Fruit fly (Drosophila melanogaster) whole organism, embryonic: Measurements from ENCODE around the gene CG13700.

Source experiments
- Aef1 ChIP-seq: fragments of 200-800 bp; sonication (Bioruptor generic); IDR thresholded peaks from 3 replicates; pipeline ENCODE4 v1.3.6; 2022; ENCODE audit warnings: missing biosample characterization, missing genetic modification characterization
- CG10979 ChIP-seq: fragments of 200-800 bp; sonication (Bioruptor generic); optimal IDR thresholded peaks from 2 replicates; lab custom pipeline; 2018; ENCODE audit warnings: missing biosample characterization, mild to moderate bottlenecking, missing genetic modification characterization, moderate library complexity
- CG13624 ChIP-seq: fragments of 200-800 bp; sonication (Bioruptor generic); optimal IDR thresholded peaks from 2 replicates; lab custom pipeline; 2016; ENCODE audit warnings: missing biosample characterization, missing genetic modification characterization
- CG15479 ChIP-seq: fragments of 200-800 bp; sonication (Bioruptor generic); optimal IDR thresholded peaks from 3 replicates; lab custom pipeline; 2019; ENCODE audit warnings: missing biosample characterization, mild to moderate bottlenecking, missing genetic modification characterization, moderate library complexity
- CG1603 ChIP-seq: fragments of 200-800 bp; sonication (Bioruptor generic); optimal IDR thresholded peaks from 2 replicates; lab custom pipeline; 2019; ENCODE audit warnings: missing biosample characterization, mild to moderate bottlenecking, missing genetic modification characterization, moderate library complexity
- CG1792 ChIP-seq: fragments of 200-800 bp; sonication (Bioruptor generic); optimal IDR thresholded peaks from 2 replicates; lab custom pipeline; 2016; ENCODE audit warnings: missing biosample characterization, missing genetic modification characterization
- CG3407 ChIP-seq: fragments of 200-800 bp; sonication (Bioruptor generic); optimal IDR thresholded peaks from 2 replicates; lab custom pipeline; 2018; ENCODE audit warnings: missing biosample characterization, mild to moderate bottlenecking, missing genetic modification characterization
- CG4360 ChIP-seq: fragments of 200-800 bp; sonication (Bioruptor generic); IDR thresholded peaks from 2 replicates; pipeline ENCODE4 v1.3.6; 2022; ENCODE audit warnings: missing biosample characterization, missing genetic modification characterization
- CG8281 ChIP-seq: fragments of 200-800 bp; sonication (Bioruptor generic); optimal IDR thresholded peaks from 2 replicates; lab custom pipeline; 2018; ENCODE audit warnings: missing biosample characterization, mild to moderate bottlenecking, missing genetic modification characterization, moderate library complexity
- CG9727 ChIP-seq: fragments of 200-800 bp; sonication (Bioruptor generic); optimal IDR thresholded peaks from 3 replicates; lab custom pipeline; 2017; ENCODE audit warnings: missing biosample characterization, mild to moderate bottlenecking, missing genetic modification characterization
- CHES-1-like ChIP-seq: fragments of 200-800 bp; sonication (Bioruptor generic); optimal IDR thresholded peaks from 2 replicates; lab custom pipeline; 2016; ENCODE audit warnings: missing biosample characterization, missing genetic modification characterization
- CTCF ChIP-seq: fragments of 200-800 bp; sonication (Bioruptor generic); optimal IDR thresholded peaks from 2 replicates; lab custom pipeline; 2017; ENCODE audit warnings: missing biosample characterization, mild to moderate bottlenecking, missing genetic modification characterization, moderate library complexity
- Chrac-16 ChIP-seq: fragments of 200-800 bp; sonication (Bioruptor generic); optimal IDR thresholded peaks from 3 replicates; lab custom pipeline; 2016; ENCODE audit warnings: missing biosample characterization, missing genetic modification characterization
- D ChIP-seq, 2 experiments: fragments of 200-800 bp in 1 of 2; fragments of >200 bp in 1 of 2; sonication (Bioruptor generic) in 1 of 2; optimal IDR thresholded peaks; 2 replicates in 1 of 2; 3 replicates in 1 of 2; lab custom pipeline; 2017; ENCODE audit warnings: mild to moderate bottlenecking in 1 of 2, missing biosample characterization in 1 of 2, missing genetic modification characterization in 1 of 2, missing genetic modification reagents in 1 of 2
- Elba2 ChIP-seq: fragments of 200-800 bp; sonication (Bioruptor generic); optimal IDR thresholded peaks from 3 replicates; lab custom pipeline; 2016; ENCODE audit warnings: missing biosample characterization, missing genetic modification characterization
- Ets65A ChIP-seq: fragments of 200-800 bp; sonication (Bioruptor generic); peaks from one replicate; lab custom pipeline; 2016; ENCODE audit warnings: missing biosample characterization, missing genetic modification characterization
- Ets97D ChIP-seq: fragments of 200-800 bp; sonication (Bioruptor generic); optimal IDR thresholded peaks from 3 replicates; lab custom pipeline; 2016; ENCODE audit warnings: missing biosample characterization, missing genetic modification characterization
- Hey ChIP-seq: fragments of 200-800 bp; sonication (Bioruptor generic); optimal IDR thresholded peaks from 3 replicates; lab custom pipeline; 2018; ENCODE audit warnings: missing biosample characterization, mild to moderate bottlenecking, missing genetic modification characterization
- Kr ChIP-seq: fragments of 200-800 bp; sonication (Bioruptor generic); optimal IDR thresholded peaks from 2 replicates; lab custom pipeline; 2017; ENCODE audit warnings: missing biosample characterization, mild to moderate bottlenecking, missing genetic modification characterization
- Sin3A ChIP-seq: fragments of >200 bp; optimal IDR thresholded peaks from 2 replicates; lab custom pipeline; 2018
- Trl ChIP-seq, 3 experiments: fragments of >200 bp in 2 of 3; fragments of 200-800 bp in 1 of 3; sonication (Bioruptor generic) in 1 of 3; optimal IDR thresholded peaks; 2 replicates in 1 of 3; 3 replicates in 2 of 3; lab custom pipeline; 2016 to 2017; ENCODE audit warnings: missing biosample characterization in 1 of 3, missing genetic modification characterization in 1 of 3
- Usf ChIP-seq: fragments of 200-800 bp; sonication (Bioruptor generic); optimal IDR thresholded peaks from 2 replicates; lab custom pipeline; 2017; ENCODE audit warnings: missing genotype, missing biosample characterization, missing genetic modification characterization
- ab ChIP-seq: fragments of 200-800 bp; sonication (Bioruptor generic); optimal IDR thresholded peaks from 2 replicates; lab custom pipeline; 2016; ENCODE audit warnings: missing biosample characterization, missing genetic modification characterization
- bbx ChIP-seq: fragments of 200-800 bp; sonication (Bioruptor generic); IDR thresholded peaks from 2 replicates; pipeline ENCODE4 v1.3.6; 2022; ENCODE audit warnings: missing biosample characterization, missing genetic modification characterization; ENCODE audit not compliant: partially characterized antibody
- bsh ChIP-seq, 2 experiments: fragments of 200-800 bp; sonication (Bioruptor generic); optimal IDR thresholded peaks; 2 replicates each; lab custom pipeline; 2017 to 2018; ENCODE audit warnings: mild to moderate bottlenecking in 2 of 2, missing biosample characterization in 2 of 2, missing genetic modification characterization in 2 of 2, moderate library complexity in 1 of 2
- cad ChIP-seq: fragments of >200 bp; optimal IDR thresholded peaks from 2 replicates; lab custom pipeline; 2017; ENCODE audit warnings: missing biosample characterization, missing genetic modification characterization
- chinmo ChIP-seq: fragments of 200-800 bp; sonication (Bioruptor generic); IDR thresholded peaks from 4 replicates; pipeline ENCODE4 v1.3.6; 2022; ENCODE audit warnings: missing biosample characterization, missing genetic modification characterization; ENCODE audit not compliant: partially characterized antibody
- corto ChIP-seq: fragments of 200-800 bp; sonication (Bioruptor generic); optimal IDR thresholded peaks from 2 replicates; lab custom pipeline; 2016; ENCODE audit warnings: missing biosample characterization, mild to moderate bottlenecking, missing genetic modification characterization, moderate library complexity
- gcm2 ChIP-seq: fragments of 200-800 bp; sonication (Bioruptor generic); optimal IDR thresholded peaks from 2 replicates; lab custom pipeline; 2016; ENCODE audit warnings: missing biosample characterization, missing genetic modification characterization
- gsb-n ChIP-seq: fragments of 200-800 bp; sonication (Bioruptor generic); optimal IDR thresholded peaks from 3 replicates; lab custom pipeline; 2018; ENCODE audit warnings: missing biosample characterization, mild to moderate bottlenecking, missing genetic modification characterization
- ind ChIP-seq: fragments of 200-800 bp; sonication (Bioruptor generic); optimal IDR thresholded peaks from 3 replicates; lab custom pipeline; 2016; ENCODE audit warnings: missing biosample characterization, missing genetic modification characterization
- insv ChIP-seq, 2 experiments: fragments of 200-800 bp; sonication (Bioruptor generic); optimal IDR thresholded peaks; 3 replicates each; lab custom pipeline; 2016 to 2018; ENCODE audit warnings: missing biosample characterization in 2 of 2, missing genetic modification characterization in 2 of 2
- inv ChIP-seq: fragments of 200-800 bp; sonication (Bioruptor generic); IDR thresholded peaks from 2 replicates; pipeline ENCODE4 v1.3.6; 2022; ENCODE audit warnings: missing biosample characterization, missing genetic modification characterization; ENCODE audit not compliant: partially characterized antibody
- klu ChIP-seq: fragments of 200-800 bp; sonication (Bioruptor generic); IDR thresholded peaks from 2 replicates; pipeline ENCODE4 v1.3.6; 2022; ENCODE audit warnings: missing biosample characterization, missing genetic modification characterization
- nerfin-1 ChIP-seq: fragments of 200-800 bp; sonication (Bioruptor generic); optimal IDR thresholded peaks from 3 replicates; lab custom pipeline; 2019; ENCODE audit warnings: missing biosample characterization, mild to moderate bottlenecking, missing genetic modification characterization, moderate library complexity
- nmo ChIP-seq: fragments of 200-800 bp; sonication (Bioruptor generic); optimal IDR thresholded peaks from 2 replicates; lab custom pipeline; 2018; ENCODE audit warnings: missing biosample characterization, mild to moderate bottlenecking, missing genetic modification characterization, moderate library complexity
- oc ChIP-seq: fragments of 200-800 bp; sonication (Bioruptor generic); optimal IDR thresholded peaks from 2 replicates; lab custom pipeline; 2018; ENCODE audit warnings: missing biosample characterization, mild to moderate bottlenecking, missing genetic modification characterization, moderate library complexity
- pfk ChIP-seq: fragments of 200-800 bp; sonication (Bioruptor generic); optimal IDR thresholded peaks from 2 replicates; lab custom pipeline; 2018; ENCODE audit warnings: missing biosample characterization, mild to moderate bottlenecking, missing genetic modification characterization, moderate library complexity
- pros ChIP-seq: fragments of 200-800 bp; sonication (Bioruptor generic); optimal IDR thresholded peaks from 3 replicates; lab custom pipeline; 2019; ENCODE audit warnings: missing biosample characterization, mild to moderate bottlenecking, missing genetic modification characterization, moderate library complexity
- sqz ChIP-seq: fragments of 200-800 bp; sonication (Bioruptor generic); optimal IDR thresholded peaks from 3 replicates; lab custom pipeline; 2018; ENCODE audit warnings: missing biosample characterization, mild to moderate bottlenecking, missing genetic modification characterization
- sug ChIP-seq: fragments of 200-800 bp; optimal IDR thresholded peaks from 2 replicates; lab custom pipeline; 2019; ENCODE audit warnings: missing biosample characterization, mild to moderate bottlenecking, missing genetic modification characterization, moderate library complexity
- tll ChIP-seq, 2 experiments: fragments of 200-800 bp in 1 of 2; fragments of >200 bp in 1 of 2; sonication (Bioruptor generic) in 1 of 2; optimal IDR thresholded peaks; 2 replicates each; lab custom pipeline; 2017 to 2019; ENCODE audit warnings: missing biosample characterization in 2 of 2, missing genetic modification characterization in 2 of 2, mild to moderate bottlenecking in 1 of 2, moderate library complexity in 1 of 2
- twi ChIP-seq: fragments of 200-800 bp; optimal IDR thresholded peaks from 2 replicates; lab custom pipeline; 2019; ENCODE audit warnings: missing biosample characterization, mild to moderate bottlenecking, missing genetic modification characterization, moderate library complexity
- zen ChIP-seq: fragments of 200-800 bp; sonication (Bioruptor generic); optimal IDR thresholded peaks from 3 replicates; lab custom pipeline; 2018; ENCODE audit warnings: missing biosample characterization, mild to moderate bottlenecking, missing genetic modification characterization, moderate library complexity

The CG13700 gene

dm6 chr3L:18297328-18297727, 3.7 kb downstream of the CG13700 start (continued):
- TF ChIP-seq bsh (GFP tag; optimal IDR thresholded peaks at IDR 0.05; lab: Kevin White, UChicago): peak in 1 of 2 experiments; percentile 66
- peak; percentile 76 for TF ChIP-seq CG9727 (GFP tag; lab: Kevin White, UChicago)
- TF ChIP-seq CG13624 (GFP tag; lab: Kevin White, UChicago): no peak
- TF ChIP-seq ab (GFP tag; lab: Kevin White, UChicago): no peak
- peak; percentile 63 for TF ChIP-seq twi
- no peak for TF ChIP-seq CG8281 (tag; lab: Kevin White, UChicago)
- no peak for TF ChIP-seq Aef1 (GFP tag; lab: Robert Waterston, UW)
- no peak for TF ChIP-seq sug (tag; lab: Kevin White, UChicago)
- no peak for TF ChIP-seq insv (GFP tag; optimal IDR thresholded peaks at IDR 0.05; lab: Kevin White, UChicago)
- peak; percentile 78 for TF ChIP-seq CG10979 (tag; lab: Kevin White, UChicago)
- TF ChIP-seq CG3407: no peak
- peak; percentile 59; the same call in 1 of the 2 replicates for TF ChIP-seq CG4360
- no peak for TF ChIP-seq bbx (GFP tag; lab: Robert Waterston, UW)
- TF ChIP-seq corto (GFP tag; lab: Kevin White, UChicago): no peak
- no peak for TF ChIP-seq pfk (GFP tag; lab: Kevin White, UChicago)
- peak; percentile 34 for TF ChIP-seq Chrac-16 (GFP tag; lab: Kevin White, UChicago)
- TF ChIP-seq klu: no peak
- no peak for TF ChIP-seq CG1603 (tag; lab: Kevin White, UChicago)
- TF ChIP-seq Elba2 (GFP tag; lab: Kevin White, UChicago): peak; percentile 15
- TF ChIP-seq nmo: peak; percentile 66
- TF ChIP-seq chinmo: no peak
- no peak for TF ChIP-seq Sin3A (lab: Kevin White, UChicago)
- TF ChIP-seq CG1792 (GFP tag; lab: Kevin White, UChicago): no peak
- TF ChIP-seq inv (GFP tag; lab: Robert Waterston, UW): no peak
- no peak for TF ChIP-seq CHES-1-like (GFP tag; lab: Kevin White, UChicago)
- no peak for TF ChIP-seq ind (GFP tag; lab: Kevin White, UChicago)
- no peak for TF ChIP-seq Ets97D (GFP tag; lab: Kevin White, UChicago)
- TF ChIP-seq, all 482 proteins: peak for 72

- TF ChIP-seq pros (GFP tag; lab: Kevin White, UChicago): peak; percentile 73
- no peak for TF ChIP-seq gcm2 (GFP tag; lab: Kevin White, UChicago)
- peak; percentile 48 for TF ChIP-seq nerfin-1
- TF ChIP-seq Trl (optimal IDR thresholded peaks at IDR 0.05; lab: Kevin White, UChicago): no peak
- no peak for TF ChIP-seq Trl (GFP tag; optimal IDR thresholded peaks at IDR 0.05; lab: Kevin White, UChicago)
- peak; percentile 53 for TF ChIP-seq Ets65A (GFP tag; lab: Kevin White, UChicago)
- peak; percentile 58 for TF ChIP-seq CG15479 (GFP tag; lab: Kevin White, UChicago)
- peak; percentile 41 for TF ChIP-seq cad (GFP tag; lab: Kevin White, UChicago)
- TF ChIP-seq CG10979 (tag; lab: Kevin White, UChicago): no peak
- peak; percentile 38 for TF ChIP-seq Kr
- TF ChIP-seq Hey (tag; lab: Kevin White, UChicago): peak; percentile 6
- TF ChIP-seq D (optimal IDR thresholded peaks at IDR 0.05; lab: Kevin White, UChicago): peak; percentile 83
- TF ChIP-seq D (GFP tag; optimal IDR thresholded peaks at IDR 0.05; lab: Kevin White, UChicago): peak; percentile 3
- TF ChIP-seq Usf (GFP tag; lab: Kevin White, UChicago): no peak
- no peak for TF ChIP-seq CTCF (GFP tag; lab: Kevin White, UChicago)
- peak; percentile 70 for TF ChIP-seq gsb-n (tag; lab: Kevin White, UChicago)
- peak; percentile 50 for TF ChIP-seq sqz (GFP tag; lab: Kevin White, UChicago)
- TF ChIP-seq oc (tag; lab: Kevin White, UChicago): peak; percentile 80
- peak in 1 of 2 experiments; percentile 93 for TF ChIP-seq tll (GFP tag; optimal IDR thresholded peaks at IDR 0.05; lab: Kevin White, UChicago)
- TF ChIP-seq zen: peak; percentile 75
- TF ChIP-seq, all 482 proteins: peak for 13
Observed at dm6 chr3L:18296452-18296851, 4.6 kb downstream of the CG13700 start.
